Fruit fly (Drosophila melanogaster) ovary, adult (tissue): ENCODE results near the gene Or74a.

ENCODE experiments used
- CG17801 ChIP-seq: fragments of 200-800 bp; optimal IDR thresholded peaks from 2 replicates; lab custom pipeline; 2019; ENCODE audit warnings: missing biosample characterization, mild to moderate bottlenecking, missing genetic modification characterization, moderate library complexity; ENCODE audit not compliant: partially characterized antibody

Gene Or74a

DNA sequence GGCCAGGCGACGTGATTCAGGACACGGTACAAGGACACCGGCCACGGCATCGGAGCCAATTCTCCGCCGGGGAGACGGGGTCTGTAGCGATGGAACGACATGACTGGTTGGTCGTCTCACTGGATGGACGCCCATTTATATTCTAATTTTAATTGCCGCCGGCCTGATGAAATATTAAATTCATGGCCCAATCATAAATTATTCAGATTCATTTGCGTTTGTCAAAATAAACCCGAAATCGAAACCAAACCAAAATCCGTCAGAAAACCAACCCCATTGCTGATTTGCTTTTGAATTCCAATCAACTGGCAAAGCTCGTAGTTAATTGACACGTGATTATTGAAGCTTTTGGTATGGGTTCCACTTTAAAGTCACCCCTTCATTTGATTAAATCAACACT lies at the start of gene Or74a:
Gene Or74a (minus strand): TSS at position 101 of the 400 bp plus-strand sequence.
- TF ChIP-seq CG17801 (GFP tag; lab: Kevin White, UChicago) = no peak

DNA sequence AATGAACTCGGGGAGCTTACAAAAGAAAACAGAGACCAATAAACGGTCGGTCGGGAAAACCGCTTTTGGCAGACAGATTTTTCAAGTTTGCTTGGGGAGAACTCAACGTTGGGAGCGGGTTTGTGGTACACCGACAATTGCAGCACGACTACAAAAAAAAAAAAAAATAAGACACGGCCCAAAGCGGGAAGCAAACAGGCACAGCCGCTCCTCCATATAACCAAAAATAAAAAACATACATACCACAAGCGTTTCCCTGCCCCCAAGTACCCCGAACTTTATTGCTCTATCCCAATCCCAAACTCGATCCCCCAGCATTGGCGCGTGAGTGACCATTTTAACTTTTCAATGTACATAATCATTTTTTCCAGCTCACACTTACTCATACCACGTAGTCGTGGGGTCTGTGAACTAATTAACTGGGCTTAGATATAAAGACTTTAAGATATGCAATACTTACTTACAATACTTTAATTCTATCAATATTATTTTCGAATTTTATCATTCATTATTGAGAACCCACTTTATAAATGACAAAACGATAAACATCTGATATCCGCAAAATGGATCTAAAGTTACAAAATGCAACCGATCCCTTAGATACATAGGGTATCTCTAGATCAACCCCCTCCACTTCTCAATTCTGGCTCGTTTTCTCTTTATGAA lies 46.1 kb upstream of the Or74a start:
- no peak for TF ChIP-seq CG17801 (GFP tag; lab: Kevin White, UChicago)

DNA sequence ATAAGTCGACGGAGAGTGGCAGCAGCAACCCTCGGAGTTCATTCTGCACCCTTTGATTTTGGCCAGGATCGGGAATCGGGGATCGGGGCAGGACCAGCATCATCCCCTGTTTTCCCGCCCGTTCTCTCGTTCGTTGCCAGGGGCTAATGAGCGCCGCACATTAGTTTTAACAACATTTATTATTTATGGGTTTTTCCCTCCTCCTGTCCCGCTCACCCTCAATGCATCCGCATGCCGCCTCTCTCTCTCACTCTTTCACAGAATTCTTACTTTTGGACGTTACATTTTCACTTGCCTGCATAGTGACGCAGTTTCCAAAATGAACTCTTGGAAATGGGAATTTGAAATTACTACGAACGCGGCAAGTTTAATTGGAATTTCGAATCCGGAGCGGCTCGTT lies 38.0 kb upstream of the Or74a start:
- TF ChIP-seq CG17801 (GFP tag; lab: Kevin White, UChicago) = no peak

DNA sequence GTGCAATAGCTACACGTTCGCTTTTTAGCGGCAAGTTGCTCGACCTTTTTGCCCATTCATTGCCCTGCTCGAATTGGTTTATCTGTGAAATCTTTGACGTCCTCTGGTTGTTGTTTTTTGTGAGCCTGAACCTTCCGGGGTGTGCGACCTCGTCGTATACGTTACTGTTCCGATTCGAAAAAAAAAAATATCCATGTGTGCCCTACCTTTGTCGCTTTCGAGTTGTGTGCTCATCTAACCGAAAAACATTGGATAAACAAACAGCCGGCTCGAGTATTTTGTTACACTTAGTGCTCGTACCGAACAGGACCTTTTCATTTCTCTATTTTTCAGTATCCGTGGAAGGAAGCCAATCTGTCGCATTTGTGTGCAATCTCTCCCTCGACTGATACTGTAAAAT lies 35.1 kb upstream of the Or74a start:
- TF ChIP-seq CG17801 (GFP tag; lab: Kevin White, UChicago) = no peak

DNA sequence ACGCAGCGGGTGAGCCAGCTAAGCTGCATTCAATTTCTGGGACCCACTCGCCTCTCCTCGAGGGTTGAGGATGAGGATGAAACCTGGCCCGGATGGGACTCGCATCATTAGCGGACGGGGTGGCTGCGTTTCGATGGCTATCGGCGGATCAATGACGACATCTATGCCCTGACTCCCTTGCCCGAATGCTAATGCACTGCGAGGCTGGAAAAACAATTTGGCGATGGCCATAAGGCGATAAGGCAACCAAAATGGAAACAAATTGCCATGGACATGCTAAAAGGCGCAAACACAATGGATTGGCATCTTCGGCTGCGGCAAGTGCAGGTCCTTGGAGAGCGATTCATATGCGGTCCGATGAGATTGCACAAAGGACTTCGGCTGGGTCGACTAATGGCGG lies 34.0 kb upstream of the Or74a start:
- TF ChIP-seq CG17801 (GFP tag; lab: Kevin White, UChicago) = no peak

DNA sequence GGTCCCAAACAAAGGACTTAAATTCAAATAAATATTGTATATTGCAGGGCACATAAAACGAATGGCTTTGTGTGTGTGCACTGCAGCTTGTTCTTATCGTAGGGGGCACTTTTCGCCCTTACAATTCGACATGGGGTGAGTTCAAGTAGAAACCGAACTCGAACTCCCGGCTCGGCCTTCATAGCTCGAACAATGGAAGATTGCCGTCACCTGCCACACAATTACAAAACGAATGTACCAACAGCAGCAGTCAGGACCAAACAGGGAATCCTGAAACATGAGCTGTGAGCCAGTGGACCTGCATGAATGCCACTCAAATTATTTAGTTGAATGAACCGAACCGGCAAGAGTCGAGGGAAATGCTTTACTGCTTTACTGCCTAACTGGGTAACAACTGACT lies 33.0 kb upstream of the Or74a start:
- TF ChIP-seq CG17801 (GFP tag; lab: Kevin White, UChicago) = no peak

DNA sequence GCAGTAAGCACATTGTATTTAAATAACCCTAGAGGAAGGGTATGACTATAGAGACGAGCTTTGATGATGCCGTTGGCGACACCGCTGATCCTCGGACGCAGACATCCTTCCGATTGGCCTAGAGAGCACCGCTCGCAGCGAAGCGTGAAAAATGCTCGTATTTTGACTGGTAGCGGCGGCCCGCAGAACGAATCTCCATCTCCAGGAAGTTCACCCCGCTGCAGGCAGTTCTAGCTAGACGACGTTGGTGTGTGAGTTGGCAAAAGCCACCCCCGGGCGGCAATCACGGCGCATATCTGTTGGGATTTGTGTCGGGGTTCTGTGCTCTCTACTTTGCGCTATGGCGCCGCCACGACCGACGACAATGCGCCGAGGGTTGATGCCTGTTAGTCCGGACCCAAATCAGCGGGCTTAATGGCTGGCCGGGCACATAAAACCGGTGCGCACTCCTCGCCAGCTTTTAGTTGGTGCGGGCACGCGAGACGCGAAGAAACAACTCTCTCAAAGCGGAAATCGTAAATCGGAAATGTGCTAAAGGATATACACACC lies 30.3 kb upstream of the Or74a start, which contains the start of gene tap:
Gene tap (plus strand): TSS at position 458 of the 549 bp plus-strand sequence.
- TF ChIP-seq CG17801 (GFP tag; lab: Kevin White, UChicago) = no peak

DNA sequence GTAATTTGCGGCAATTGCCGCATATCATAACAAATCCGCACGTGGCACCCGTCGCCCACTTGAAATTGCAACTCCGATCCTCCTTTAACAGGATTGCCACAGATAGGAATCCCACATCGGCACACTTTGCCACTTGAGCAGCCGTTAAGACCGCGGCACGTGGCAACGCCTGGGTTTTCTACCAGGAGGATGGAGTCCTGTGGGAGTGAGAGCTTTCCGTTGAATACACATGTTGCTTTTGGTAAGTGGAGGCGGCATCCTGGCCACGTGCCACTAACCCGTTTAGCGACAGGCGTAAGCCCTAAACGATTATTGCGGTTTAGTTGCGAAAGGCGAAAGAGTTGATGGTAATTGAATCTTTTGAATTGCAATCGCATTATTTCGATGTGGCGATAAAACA lies 29.5 kb upstream of the Or74a start:
- no peak for TF ChIP-seq CG17801 (GFP tag; lab: Kevin White, UChicago)

DNA sequence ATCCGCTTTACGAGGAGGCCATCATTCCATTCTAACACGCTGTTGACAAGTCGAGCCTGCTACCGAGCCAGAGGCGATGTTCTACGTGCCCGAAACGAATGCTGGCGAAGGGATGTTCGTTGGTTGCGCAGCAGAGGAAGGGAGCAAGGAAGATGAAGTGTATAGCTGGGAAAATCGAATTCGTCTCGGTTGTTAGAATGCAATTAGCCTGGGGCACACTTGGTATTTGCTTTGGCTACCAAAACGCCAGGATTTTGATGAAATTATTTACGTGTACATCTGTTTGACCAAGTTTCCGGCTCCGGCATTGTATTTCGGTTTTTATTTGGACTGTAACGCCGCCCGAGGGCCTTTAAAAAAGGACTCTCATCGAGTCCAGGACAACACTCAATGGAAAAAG lies 28.5 kb upstream of the Or74a start:
- no peak for TF ChIP-seq CG17801 (GFP tag; lab: Kevin White, UChicago)

DNA sequence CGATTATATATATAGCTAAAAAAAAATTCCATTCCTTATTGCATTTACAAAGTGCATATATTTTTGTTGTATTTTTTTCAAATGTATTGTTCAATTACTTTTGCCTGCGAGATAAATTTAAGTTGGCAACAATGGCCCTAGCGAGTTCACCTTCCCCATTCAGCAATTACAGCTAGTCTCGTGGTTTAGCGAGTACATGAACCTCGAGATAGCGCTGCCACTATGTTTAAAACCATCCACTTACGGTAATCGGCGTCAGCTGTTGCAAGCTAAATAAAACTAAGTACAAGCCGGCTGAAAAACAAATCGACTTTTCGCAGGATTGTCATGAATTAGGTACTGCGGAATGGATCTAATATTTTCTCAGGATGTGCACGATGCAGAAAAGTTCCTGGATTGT lies 23.8 kb upstream of the Or74a start:
- TF ChIP-seq CG17801 (GFP tag; lab: Kevin White, UChicago) = no peak

DNA sequence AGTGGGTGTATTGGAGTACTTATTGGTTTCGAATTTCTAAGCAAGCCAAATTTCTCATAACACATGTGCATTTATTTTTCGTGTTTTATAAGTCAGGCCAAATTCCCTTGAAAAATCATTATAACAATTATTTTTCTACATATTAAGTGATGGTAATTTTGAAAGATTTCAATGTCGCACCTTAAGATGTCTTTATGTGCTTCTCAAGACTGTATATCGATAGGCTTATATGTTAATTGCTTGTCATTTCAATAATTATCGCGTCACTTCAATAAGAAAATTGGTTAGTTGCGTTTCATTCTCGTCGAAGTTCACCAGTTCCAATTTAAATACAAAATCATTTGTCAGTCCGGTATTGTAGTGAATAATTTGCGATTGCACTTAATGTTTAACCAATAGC lies 22.6 kb upstream of the Or74a start, which contains the start of gene CG7692:
Gene CG7692 (plus strand): TSS at position 301 of the 400 bp plus-strand sequence.
- TF ChIP-seq CG17801 (GFP tag; lab: Kevin White, UChicago) = no peak

DNA sequence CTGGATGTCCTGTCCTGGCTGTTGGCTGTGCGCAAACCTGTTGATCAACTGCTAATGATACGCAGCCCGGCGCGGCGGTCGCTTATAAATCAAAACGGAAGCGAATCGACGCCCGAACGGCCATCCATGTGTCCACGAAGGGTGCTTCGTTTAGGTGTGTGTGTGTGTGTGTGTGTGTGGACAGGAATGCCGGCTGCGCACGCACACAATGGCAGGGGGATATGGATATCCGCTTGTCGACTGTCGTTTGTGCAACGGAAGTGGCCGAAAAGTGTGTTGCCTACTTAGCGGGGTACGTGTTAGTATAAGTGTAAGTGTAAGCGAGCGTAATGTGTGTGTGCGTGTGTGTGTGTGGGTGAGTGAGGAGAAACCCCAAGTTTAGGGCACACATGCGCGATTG lies 20.6 kb upstream of the Or74a start, which contains the start of gene Mip:
Gene Mip (minus strand): TSS at position 63 of the 400 bp plus-strand sequence.
- TF ChIP-seq CG17801 (GFP tag; lab: Kevin White, UChicago) = no peak

DNA sequence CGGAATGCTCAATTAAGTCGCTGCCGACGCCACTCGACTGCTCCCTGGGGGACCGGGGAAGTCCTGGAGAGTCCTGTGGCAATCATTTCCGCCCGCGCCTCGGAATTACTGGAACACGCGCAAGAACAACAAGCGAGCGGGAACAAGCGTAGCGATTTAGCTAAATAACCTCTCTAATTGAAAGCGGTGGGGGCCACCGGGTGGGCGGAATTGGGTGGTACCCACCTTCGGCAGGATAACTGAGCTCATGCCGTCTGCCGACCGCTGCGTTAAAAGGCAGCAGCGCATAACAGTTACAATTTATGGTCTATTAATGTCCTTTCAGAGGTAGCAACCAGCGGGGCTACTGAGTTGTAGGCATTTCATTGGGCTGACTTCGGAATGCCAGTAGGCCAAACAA lies 17.4 kb upstream of the Or74a start:
- no peak for TF ChIP-seq CG17801 (GFP tag; lab: Kevin White, UChicago)

DNA sequence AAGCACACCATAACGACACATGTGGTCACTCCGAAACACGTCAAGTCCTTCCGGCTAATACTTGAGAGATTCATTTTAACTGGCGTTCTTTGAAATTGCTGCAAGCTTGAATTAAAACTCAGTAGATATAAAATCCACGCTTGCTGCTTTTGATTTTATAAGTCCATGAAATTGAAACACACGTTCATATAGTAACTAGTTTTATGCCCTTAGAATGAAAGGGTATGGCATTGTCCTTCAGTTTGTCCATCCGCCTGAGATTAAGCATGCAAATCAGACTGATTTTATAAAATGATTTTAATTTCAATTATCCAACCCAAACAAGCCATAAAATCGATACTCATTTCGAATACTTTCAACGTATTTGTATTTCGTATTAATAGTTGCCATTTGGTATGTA lies 15.6 kb upstream of the Or74a start, which contains the start of gene brv2:
Gene brv2 (minus strand): TSS at position 101 of the 400 bp plus-strand sequence.
- TF ChIP-seq CG17801 (GFP tag; lab: Kevin White, UChicago) = no peak

DNA sequence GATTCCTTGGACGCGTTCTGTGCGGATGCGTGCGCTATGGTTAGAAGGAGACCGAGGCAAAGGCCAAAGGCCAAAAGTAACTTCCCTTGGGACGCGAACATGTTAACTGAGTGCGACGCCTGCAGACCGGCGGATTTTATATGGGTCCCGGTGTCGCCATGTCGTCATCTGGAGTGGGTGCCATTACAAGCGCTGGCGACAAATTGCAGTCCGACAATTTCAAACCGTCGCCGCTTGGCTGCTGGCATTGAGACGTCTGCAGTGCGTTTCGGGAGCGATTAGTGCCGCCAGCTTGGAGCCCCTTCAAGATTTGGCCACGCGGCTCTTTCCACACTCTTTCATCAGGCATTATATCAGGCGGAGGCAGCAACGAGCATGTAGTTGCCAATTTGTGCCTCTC lies 12.2 kb upstream of the Or74a start, which contains the start of gene CG13727:
Gene CG13727 (minus strand): TSS at position 101 of the 400 bp plus-strand sequence.
- no peak for TF ChIP-seq CG17801 (GFP tag; lab: Kevin White, UChicago)

DNA sequence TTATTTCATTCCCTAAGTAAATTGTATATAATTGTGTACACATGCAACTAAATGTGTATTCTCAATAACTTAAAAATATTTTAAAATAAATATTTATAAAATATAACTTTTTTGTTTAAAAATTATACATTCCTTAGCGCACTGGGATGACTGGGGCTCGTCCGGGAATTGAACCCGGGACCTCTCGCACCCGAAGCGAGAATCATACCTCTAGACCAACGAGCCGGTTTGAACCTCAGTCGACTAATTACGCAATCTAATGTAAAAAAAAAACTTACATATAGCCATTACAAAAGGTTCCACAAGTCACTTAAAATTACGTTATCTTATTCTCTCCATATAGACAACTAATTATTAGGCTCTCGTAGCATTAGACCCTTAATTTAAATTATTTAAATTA lies 10.8 kb upstream of the Or74a start:
- TF ChIP-seq CG17801 (GFP tag; lab: Kevin White, UChicago) = no peak
